Fruit fly (Drosophila melanogaster) whole organism, embryonic: ENCODE data around the gene SecS.

Experiments
- CG11504 ChIP-seq: fragments of 200-800 bp; sonication (Bioruptor generic); optimal IDR thresholded peaks from 3 replicates; lab custom pipeline; 2019; ENCODE audit warnings: missing biosample characterization, mild to moderate bottlenecking, missing genetic modification characterization, moderate library complexity
- CG12299 ChIP-seq: fragments of 200-800 bp; sonication (Bioruptor generic); optimal IDR thresholded peaks from 2 replicates; lab custom pipeline; 2018; ENCODE audit warnings: missing biosample characterization, mild to moderate bottlenecking, missing genetic modification characterization
- CG17385 ChIP-seq: fragments of 200-800 bp; sonication (Bioruptor generic); optimal IDR thresholded peaks from 3 replicates; lab custom pipeline; 2018; ENCODE audit warnings: missing biosample characterization, mild to moderate bottlenecking, missing genetic modification characterization
- CG1832 ChIP-seq: fragments of 200-800 bp; sonication (Bioruptor generic); optimal IDR thresholded peaks from 2 replicates; lab custom pipeline; 2017; ENCODE audit warnings: missing biosample characterization, mild to moderate bottlenecking, missing genetic modification characterization, inconsistent platforms
- CG2875 ChIP-seq: fragments of 200-800 bp; sonication (Bioruptor generic); optimal IDR thresholded peaks from 2 replicates; lab custom pipeline; 2017; ENCODE audit warnings: missing biosample characterization, mild to moderate bottlenecking, missing genetic modification characterization, missing genetic modification reagents
- CG2889 ChIP-seq: fragments of 200-800 bp; sonication (Bioruptor generic); IDR thresholded peaks from 3 replicates; pipeline ENCODE4 v1.3.6; 2022; ENCODE audit warnings: missing biosample characterization, missing genetic modification characterization
- CG8089 ChIP-seq: fragments of 200-800 bp; sonication (Bioruptor generic); optimal IDR thresholded peaks from 3 replicates; lab custom pipeline; 2016; ENCODE audit warnings: missing biosample characterization, missing genetic modification characterization
- Hr3 ChIP-seq: fragments of 200-800 bp; sonication (Bioruptor generic); optimal IDR thresholded peaks from 3 replicates; lab custom pipeline; 2016; ENCODE audit warnings: missing biosample characterization, missing genetic modification characterization
- Med ChIP-seq: fragments of 200-800 bp; sonication (Bioruptor generic); peaks from one replicate; lab custom pipeline; 2016; ENCODE audit warnings: missing biosample characterization, missing genetic modification characterization, mild to moderate bottlenecking, inconsistent platforms, moderate library complexity
- Optix ChIP-seq: fragments of 200-800 bp; sonication (Bioruptor generic); IDR thresholded peaks from 3 replicates; pipeline ENCODE4 v1.3.6; 2022; ENCODE audit warnings: missing biosample characterization, missing genetic modification characterization
- Poxn ChIP-seq: fragments of 200-800 bp; sonication (Bioruptor generic); IDR thresholded peaks from 2 replicates; pipeline ENCODE4 v1.3.6; 2022; ENCODE audit warnings: missing biosample characterization, missing genetic modification characterization
- Rfx ChIP-seq: fragments of 200-800 bp; sonication (Bioruptor generic); IDR thresholded peaks from 2 replicates; pipeline ENCODE4 v1.3.6; 2022; ENCODE audit warnings: missing biosample characterization, missing genetic modification characterization
- Taf1 ChIP-seq: fragments of 200-800 bp; sonication (Bioruptor generic); IDR thresholded peaks from 2 replicates; pipeline ENCODE4 v1.3.6; 2022; ENCODE audit warnings: missing biosample characterization, missing genetic modification characterization
- crp ChIP-seq, 2 experiments: fragments of 200-800 bp; sonication (Bioruptor generic); optimal IDR thresholded peaks; 2 replicates in 1 of 2; 3 replicates in 1 of 2; lab custom pipeline; 2017; ENCODE audit warnings: missing biosample characterization in 2 of 2, missing genetic modification characterization in 2 of 2, mild to moderate bottlenecking in 1 of 2, moderate library complexity in 1 of 2
- dmrt11E ChIP-seq: fragments of 200-800 bp; sonication (Bioruptor generic); optimal IDR thresholded peaks from 3 replicates; lab custom pipeline; 2018; ENCODE audit warnings: missing biosample characterization, mild to moderate bottlenecking, missing genetic modification characterization, moderate library complexity
- sens ChIP-seq: fragments of 200-800 bp; sonication (Bioruptor generic); peaks from one replicate; lab custom pipeline; 2016; ENCODE audit warnings: missing biosample characterization, missing genetic modification characterization
- ttk ChIP-seq: fragments of 200-800 bp; sonication (Bioruptor generic); IDR thresholded peaks from 2 replicates; pipeline ENCODE4 v2.1.2; 2022; ENCODE audit warnings: missing biosample characterization, missing genetic modification characterization

SecS gene

dm6 chr3R:5648569-5649476 lies 47.6 kb downstream of the SecS start, which contains the start of the genes MTA1-like and Sec23 (continued):
- TF ChIP-seq crp (GFP tag; optimal IDR thresholded peaks at IDR 0.05; lab: Kevin White, UChicago) (peak in 1 of 2 experiments; percentile 81), CG17385 (GFP tag; lab: Kevin White, UChicago) (peak; percentile 29), Taf1 (no peak), Med (GFP tag; lab: Kevin White, UChicago) (peak; percentile 80), CG11504 (tag; lab: Kevin White, UChicago) (no peak), Optix (GFP tag; lab: Robert Waterston, UW) (no peak), CG2875 (GFP tag; lab: Kevin White, UChicago) (no peak), Hr3 (GFP tag; lab: Kevin White, UChicago) (peak; percentile 75), CG12299 (tag; lab: Kevin White, UChicago) (no peak), dmrt11E (peak; percentile 66), CG2889 (GFP tag; lab: Robert Waterston, UW) (no peak)
- TF ChIP-seq, all 482 proteins: peak for 233

DNA sequence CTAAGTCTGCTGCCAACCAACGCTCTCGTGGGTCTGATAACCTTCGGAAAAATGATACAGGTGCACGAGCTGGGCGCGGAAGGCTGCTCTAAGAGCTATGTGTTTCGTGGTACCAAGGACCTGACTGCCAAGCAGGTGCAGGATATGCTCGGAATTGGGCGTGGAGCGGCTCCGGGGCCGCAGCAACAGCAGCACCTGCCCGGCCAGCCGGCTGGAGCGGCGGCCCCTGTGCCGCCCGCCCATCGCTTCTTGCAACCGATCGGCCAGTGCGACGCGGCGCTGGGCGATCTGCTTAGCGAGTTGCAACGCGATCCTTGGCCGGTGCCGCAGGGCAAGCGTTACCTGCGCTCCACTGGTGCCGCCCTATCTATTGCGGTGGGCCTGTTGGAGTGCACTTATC lies 48.7 kb downstream of the SecS start:
- TF ChIP-seq Med (GFP tag; lab: Kevin White, UChicago) (peak; percentile 55), CG1832 (GFP tag; lab: Kevin White, UChicago) (peak; percentile 8), CG8089 (GFP tag; lab: Kevin White, UChicago) (no peak), ttk (GFP tag; lab: Robert Waterston, UW) (0 out of 2 replicates have a peak, but pooled peaks have one; percentile 17), Poxn (GFP tag; lab: Robert Waterston, UW) (no peak), Rfx (GFP tag; lab: Robert Waterston, UW) (0 out of 2 replicates have a peak, but pooled peaks have one; percentile 7), sens (GFP tag; lab: Kevin White, UChicago) (peak; percentile 30)
